ENCODE assay signal across 4 worm cellular contexts in the genomic region with DNA sequence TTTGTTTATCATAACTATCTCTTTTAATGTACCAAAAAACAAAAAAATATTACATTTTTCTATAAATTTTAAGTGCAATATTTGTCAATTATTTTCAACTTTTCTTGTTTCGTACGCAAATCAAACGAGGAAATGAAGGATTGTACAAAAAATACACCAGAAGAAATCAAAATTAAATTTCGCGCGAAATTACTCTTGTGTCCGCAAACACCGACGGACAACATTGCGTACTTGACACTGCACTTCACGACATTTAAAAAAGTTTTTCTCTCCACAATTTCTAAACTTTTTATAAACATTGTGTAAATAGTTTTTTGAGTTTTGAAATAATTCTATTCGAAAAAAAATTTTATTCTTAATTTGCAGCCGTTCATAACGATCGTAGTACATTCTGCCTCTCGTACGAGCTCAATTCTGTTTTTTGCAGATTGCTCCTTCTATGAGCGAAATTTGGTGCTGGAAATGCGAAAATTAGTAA.
A peak's percentile ranks its signal among the peaks of the same experiment; 100 is the strongest.
TF ChIP-seq lines count a peak whose summit lies in the region.

A gene (plus strand): TSS at position 428 of the 478 bp plus-strand sequence.

TF ChIP-seq in whole organism, L2 larva, 48 proteins besides CTCF, POLR2A, EP300 and RAD21 (continues in another document):
- TF ChIP-seq aly-2 (tag; optimal IDR thresholded peaks at IDR 0.05; lab: Kevin White, UChicago) (no peak), ceh-82 (tag; optimal IDR thresholded peaks at IDR 0.05; lab: Kevin White, UChicago) (no peak), C34F6.9 (tag; optimal IDR thresholded peaks at IDR 0.05; lab: Kevin White, UChicago) (peak; percentile 64), nhr-129 (tag; optimal IDR thresholded peaks at IDR 0.05; lab: Kevin White, UChicago) (peak; percentile 53), gmeb-1 (tag; optimal IDR thresholded peaks at IDR 0.05; lab: Kevin White, UChicago) (peak; percentile 96), lin-13 (GFP tag; optimal IDR thresholded peaks at IDR 0.05; lab: Kevin White, UChicago) (peak; percentile 39), elt-1 (tag; optimal IDR thresholded peaks at IDR 0.05; lab: Kevin White, UChicago) (no peak), nhr-21 (tag; optimal IDR thresholded peaks at IDR 0.05; lab: Kevin White, UChicago) (peak; percentile 41), F13H6.1 (tag; optimal IDR thresholded peaks at IDR 0.05; lab: Kevin White, UChicago) (peak; percentile 41), snpc-4 (tag; optimal IDR thresholded peaks at IDR 0.05; lab: Kevin White, UChicago) (peak; percentile 65), sma-3 (GFP tag; optimal IDR thresholded peaks at IDR 0.05; lab: Kevin White, UChicago) (peak; percentile 70), ama-1 (optimal IDR thresholded peaks at IDR 0.05; lab: Kevin White, UChicago) (peak; percentile 3), nhr-237 (tag; optimal IDR thresholded peaks at IDR 0.05; lab: Kevin White, UChicago) (no peak), nhr-23 (tag; optimal IDR thresholded peaks at IDR 0.05; lab: Kevin White, UChicago) (no peak), fos-1 (tag; optimal IDR thresholded peaks at IDR 0.05; lab: Kevin White, UChicago) (peak; percentile 26), lin-39 (tag; optimal IDR thresholded peaks at IDR 0.05; lab: Kevin White, UChicago) (no peak), unc-62 (GFP tag; optimal IDR thresholded peaks at IDR 0.05; lab: Kevin White, UChicago) (no peak), sma-9 (GFP tag; optimal IDR thresholded peaks at IDR 0.05; lab: Kevin White, UChicago) (peak; percentile 75), sma-9 (tag; optimal IDR thresholded peaks at IDR 0.05; lab: Kevin White, UChicago) (no peak), lsy-2 (tag; optimal IDR thresholded peaks at IDR 0.05; lab: Kevin White, UChicago) (peak; percentile 62 to 88), unc-55 (GFP tag; optimal IDR thresholded peaks at IDR 0.05; lab: Kevin White, UChicago) (peak; percentile 72), ztf-1 (GFP tag; conservative IDR thresholded peaks at IDR 0.05; lab: Robert Waterston, UW) (no peak)

TF ChIP-seq in whole organism, L4 larva, 104 proteins besides CTCF, POLR2A, EP300 and RAD21 (continues in another document):
- TF ChIP-seq aha-1 (tag; lab: Kevin White, UChicago) (peak; percentile 89), zip-11 (GFP tag; IDR thresholded peaks at IDR 0.05; lab: Robert Waterston, UW) (no peak), attf-4 (tag; optimal IDR thresholded peaks at IDR 0.05; lab: Kevin White, UChicago) (no peak), duxl-1 (tag; optimal IDR thresholded peaks at IDR 0.05; lab: Kevin White, UChicago; ENCODE audit: poor library complexity) (no peak), hmg-1.1 (GFP tag; IDR thresholded peaks at IDR 0.05; lab: Robert Waterston, UW) (no peak), daf-19 (GFP tag; conservative IDR thresholded peaks at IDR 0.05; lab: Robert Waterston, UW) (0 out of 2 replicates have a peak, but pooled peaks have one; percentile 48), ztf-7 (tag; optimal IDR thresholded peaks at IDR 0.05; lab: Kevin White, UChicago) (no peak), ztf-11 (tag; optimal IDR thresholded peaks at IDR 0.05; lab: Kevin White, UChicago) (no peak), nhr-41 (GFP tag; IDR thresholded peaks at IDR 0.05; lab: Robert Waterston, UW) (no peak), unc-62 (GFP tag; optimal IDR thresholded peaks at IDR 0.05 in 1 of 2; lab: Kevin White, UChicago) (peak in 1 of 2 experiments; percentile 24), unc-62 (tag; optimal IDR thresholded peaks at IDR 0.05; lab: Kevin White, UChicago) (no peak), hlh-30 (tag; optimal IDR thresholded peaks at IDR 0.05; lab: Kevin White, UChicago; ENCODE audit: insufficient read depth) (peak; percentile 44), nhr-76 (tag; optimal IDR thresholded peaks at IDR 0.05; lab: Kevin White, UChicago) (no peak), lim-7 (GFP tag; IDR thresholded peaks at IDR 0.05; lab: Robert Waterston, UW) (no peak), spr-1 (tag; optimal IDR thresholded peaks at IDR 0.05; lab: Kevin White, UChicago) (no peak), egl-27 (tag; optimal IDR thresholded peaks at IDR 0.05; lab: Kevin White, UChicago) (no peak), nhr-48 (tag; optimal IDR thresholded peaks at IDR 0.05; lab: Kevin White, UChicago) (no peak), pqm-1 (tag; optimal IDR thresholded peaks at IDR 0.05; lab: Kevin White, UChicago) (no peak), zag-1 (tag; optimal IDR thresholded peaks at IDR 0.05; lab: Kevin White, UChicago) (no peak), dve-1 (tag; optimal IDR thresholded peaks at IDR 0.05; lab: Kevin White, UChicago; ENCODE audit: insufficient read depth) (peak; percentile 68), lin-38 (GFP tag; IDR thresholded peaks at IDR 0.05; lab: Robert Waterston, UW) (peak; percentile 65), egl-43 (GFP tag; IDR thresholded peaks at IDR 0.05; lab: Robert Waterston, UW) (no peak), R02D3.7 (tag; optimal IDR thresholded peaks at IDR 0.05; lab: Kevin White, UChicago) (no peak)

TF ChIP-seq in whole organism, late embryonic, 69 proteins besides CTCF, POLR2A, EP300 and RAD21:
- TF ChIP-seq gmeb-2 (tag; optimal IDR thresholded peaks at IDR 0.05; lab: Kevin White, UChicago) (no peak), unc-86 (tag; optimal IDR thresholded peaks at IDR 0.05; lab: Kevin White, UChicago) (peak; percentile 1), unc-42 (tag; optimal IDR thresholded peaks at IDR 0.05; lab: Kevin White, UChicago) (peak; percentile 53), pha-2 (tag; optimal IDR thresholded peaks at IDR 0.05; lab: Kevin White, UChicago) (no peak), hlh-6 (tag; optimal IDR thresholded peaks at IDR 0.05; lab: Kevin White, UChicago) (no peak), hlh-8 (tag; optimal IDR thresholded peaks at IDR 0.05; lab: Kevin White, UChicago) (no peak), fkh-6 (tag; optimal IDR thresholded peaks at IDR 0.05; lab: Kevin White, UChicago) (no peak), lin-11 (tag; optimal IDR thresholded peaks at IDR 0.05; lab: Kevin White, UChicago) (no peak), ceh-24 (tag; optimal IDR thresholded peaks at IDR 0.05; lab: Kevin White, UChicago) (no peak), ttx-3 (tag; optimal IDR thresholded peaks at IDR 0.05; lab: Kevin White, UChicago) (no peak)

TF ChIP-seq in whole organism, mixed stage, embryonic, 35 proteins besides CTCF, POLR2A, EP300 and RAD21:
- no peak for TF ChIP-seq nhr-76 (tag; optimal IDR thresholded peaks at IDR 0.05; lab: Kevin White, UChicago)
- peak; percentile 42 for TF ChIP-seq lin-13 (tag; optimal IDR thresholded peaks at IDR 0.05; lab: Kevin White, UChicago)
- no peak for TF ChIP-seq sptf-1 (tag; optimal IDR thresholded peaks at IDR 0.05; lab: Kevin White, UChicago)
- no peak for TF ChIP-seq drap-1 (GFP tag; optimal IDR thresholded peaks at IDR 0.05; lab: Kevin White, UChicago)
- TF ChIP-seq M03D4.4 (tag; optimal IDR thresholded peaks at IDR 0.05; lab: Kevin White, UChicago): no peak
- TF ChIP-seq lin-32 (GFP tag; optimal IDR thresholded peaks at IDR 0.05; lab: Kevin White, UChicago): no peak
- peak; percentile 73 for TF ChIP-seq lsy-2 (tag; optimal IDR thresholded peaks at IDR 0.05; lab: Kevin White, UChicago)
- no peak for TF ChIP-seq nhr-28 (tag; optimal IDR thresholded peaks at IDR 0.05; lab: Kevin White, UChicago)
- peak; percentile 11 for TF ChIP-seq mep-1 (tag; optimal IDR thresholded peaks at IDR 0.05; lab: Kevin White, UChicago)
- no peak for TF ChIP-seq hlh-1 (tag; optimal IDR thresholded peaks at IDR 0.05; lab: Kevin White, UChicago)
- TF ChIP-seq ces-1 (GFP tag; optimal IDR thresholded peaks at IDR 0.05; lab: Kevin White, UChicago): peak; percentile 84
- peak; percentile 34 for TF ChIP-seq nhr-237 (tag; optimal IDR thresholded peaks at IDR 0.05; lab: Kevin White, UChicago)
- TF ChIP-seq nhr-12 (tag; optimal IDR thresholded peaks at IDR 0.05; lab: Kevin White, UChicago): no peak
- no peak for TF ChIP-seq sem-2 (GFP tag; optimal IDR thresholded peaks at IDR 0.05; lab: Kevin White, UChicago)
